Fruit fly (Drosophila melanogaster): Measurements from ENCODE around the gene CG11977.

DNA sequence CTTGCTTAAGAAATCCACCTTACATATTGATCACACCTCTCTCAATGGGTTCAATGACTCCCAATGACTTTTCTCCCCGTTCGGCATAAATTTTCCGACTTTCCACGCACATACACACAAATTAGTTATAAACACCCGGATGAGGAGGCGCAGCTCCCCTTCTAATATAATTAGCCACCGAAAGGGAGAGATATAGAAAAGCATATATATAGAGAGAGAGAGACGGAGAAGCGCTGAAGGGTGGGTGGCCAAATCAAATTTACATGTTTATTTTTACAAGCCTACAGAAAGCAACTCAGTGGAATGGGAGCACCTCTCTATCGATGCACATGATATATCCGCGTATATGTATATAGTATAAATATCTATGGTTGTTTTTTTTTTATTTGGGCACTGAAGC, 31.2 kb downstream of the CG11977 start:
- TF ChIP-seq ttk (GFP tag; IDR thresholded peaks at IDR 0.05) = no peak
- no peak for TF ChIP-seq CG6854 (GFP tag; optimal IDR thresholded peaks at IDR 0.05)
- TF ChIP-seq Hmr (GFP tag; optimal IDR thresholded peaks at IDR 0.05) = no peak
- TF ChIP-seq bsh (GFP tag; optimal IDR thresholded peaks at IDR 0.05) = no peak
- TF ChIP-seq bcd (GFP tag; optimal IDR thresholded peaks at IDR 0.05) = no peak
- no peak for TF ChIP-seq gro (GFP tag; optimal IDR thresholded peaks at IDR 0.05)
- TF ChIP-seq eve (GFP tag; optimal IDR thresholded peaks at IDR 0.05) = no peak
